Worm (Caenorhabditis elegans) whole organism, L4 larva: Measurements from ENCODE around the gene ZK353.10.

Experiments used
- D1046.2 ChIP-seq: fragments of 200-800 bp; sonication (Bioruptor generic); IDR thresholded peaks from 2 replicates; pipeline ENCODE4 v1.3.6; 2022; ENCODE audit warnings: missing genetic modification characterization, missing compliant biosample characterization
- F26F4.8 ChIP-seq: fragments of 200-800 bp; sonication (Bioruptor generic); conservative IDR thresholded peaks from 2 replicates; pipeline ENCODE4 v1.3.6; 2022; ENCODE audit warnings: missing genetic modification characterization, missing compliant biosample characterization
- R02D3.7 ChIP-seq: fragments of 150-350 bp; sonication (generic microtip); optimal IDR thresholded peaks from 3 replicates; lab custom pipeline; 2014; ENCODE audit warnings: missing biosample characterization, missing genetic modification characterization
- T20F7.1 ChIP-seq: fragments of 200-800 bp; sonication (Bioruptor generic); optimal IDR thresholded peaks from 2 replicates; lab custom pipeline; 2018; ENCODE audit warnings: mild to moderate bottlenecking, missing genetic modification characterization, missing compliant biosample characterization
- ZK337.2 ChIP-seq: fragments of 200-800 bp; sonication (Bioruptor generic); IDR thresholded peaks from 2 replicates; pipeline ENCODE4 v1.3.6; 2022; ENCODE audit warnings: missing genetic modification reagents, missing genetic modification characterization, missing compliant biosample characterization
- ceh-28 ChIP-seq: fragments of 150-350 bp; optimal IDR thresholded peaks from 2 replicates; lab custom pipeline; 2014; ENCODE audit warnings: missing biosample characterization, missing genetic modification reagents, missing genetic modification characterization
- ces-1 ChIP-seq: fragments of 150-350 bp; sonication (generic microtip); optimal IDR thresholded peaks from 4 replicates; lab custom pipeline; 2014; ENCODE audit warnings: missing biosample characterization, missing genetic modification reagents, missing genetic modification characterization
- dmd-6 ChIP-seq: fragments of 200-800 bp; sonication (Bioruptor generic); IDR thresholded peaks from 2 replicates; pipeline ENCODE4 v1.3.6; 2022; ENCODE audit warnings: missing genetic modification reagents, missing genetic modification characterization, missing compliant biosample characterization
- dmd-8 ChIP-seq: fragments of 200-800 bp; sonication (Bioruptor generic); IDR thresholded peaks from 2 replicates; pipeline ENCODE4 v1.3.6; 2022; ENCODE audit warnings: missing genetic modification characterization, missing compliant biosample characterization
- dmd-9 ChIP-seq: fragments of 200-800 bp; sonication (Bioruptor generic); IDR thresholded peaks from 2 replicates; pipeline ENCODE4 v1.3.6; 2022; ENCODE audit warnings: missing genetic modification reagents, missing genetic modification characterization, missing compliant biosample characterization
- fkh-10 ChIP-seq: fragments of 150-350 bp; optimal IDR thresholded peaks from 2 replicates; lab custom pipeline; 2014; ENCODE audit warnings: missing biosample characterization, missing genetic modification reagents, missing genetic modification characterization
- hif-1 ChIP-seq, 2 experiments: sonication (generic microtip); optimal IDR thresholded peaks; 2 replicates each; lab custom pipeline; 2016 to 2017; ENCODE audit warnings: missing compliant biosample characterization in 2 of 2, missing genetic modification characterization in 2 of 2, missing genetic modification reagents in 2 of 2, missing genotype in 2 of 2, mild to moderate bottlenecking in 1 of 2
- hlh-30 ChIP-seq: sonication (generic microtip); optimal IDR thresholded peaks from 2 replicates; lab custom pipeline; 2017; ENCODE audit warnings: antibody characterized with exemption, mild to moderate bottlenecking, missing genetic modification characterization, missing compliant biosample characterization; ENCODE audit not compliant: insufficient read depth
- jun-1 ChIP-seq: fragments of 150-350 bp; optimal IDR thresholded peaks from 2 replicates; lab custom pipeline; 2014; ENCODE audit warnings: missing biosample characterization, missing genetic modification reagents, missing genetic modification characterization
- lsy-2 ChIP-seq, 2 experiments: fragments of 150-350 bp in 1 of 2; sonication (generic microtip) in 1 of 2; optimal IDR thresholded peaks; 2 replicates each; lab custom pipeline; 2014 to 2017; ENCODE audit warnings: missing biosample characterization in 2 of 2, missing genetic modification characterization in 2 of 2
- madf-5 ChIP-seq, 2 experiments: fragments of 200-800 bp; sonication (Bioruptor generic); IDR thresholded peaks; 2 replicates each; pipeline ENCODE4 v1.3.6; 2022; ENCODE audit warnings: missing compliant biosample characterization in 2 of 2, missing genetic modification characterization in 2 of 2
- mdl-1 ChIP-seq, 2 experiments: fragments of 150-350 bp in 1 of 2; sonication (generic microtip) in 1 of 2; optimal IDR thresholded peaks; 2 replicates each; lab custom pipeline; 2014 to 2017; ENCODE audit warnings: missing biosample characterization in 2 of 2, missing genetic modification characterization in 2 of 2
- mep-1 ChIP-seq: fragments of 150-350 bp; sonication (generic microtip); optimal IDR thresholded peaks from 3 replicates; lab custom pipeline; 2014; ENCODE audit warnings: missing biosample characterization, missing genetic modification characterization
- mes-2 ChIP-seq: sonication (generic microtip); optimal IDR thresholded peaks from 2 replicates; lab custom pipeline; 2016; ENCODE audit warnings: missing genotype, mild to moderate bottlenecking, missing genetic modification characterization, missing compliant biosample characterization; ENCODE audit not compliant: poor library complexity, severe bottlenecking
- mxl-2 ChIP-seq: fragments of 200-800 bp; sonication (Bioruptor generic); conservative IDR thresholded peaks from 2 replicates; pipeline ENCODE4 v1.3.6; 2022; ENCODE audit warnings: missing genetic modification reagents, missing genetic modification characterization, missing compliant biosample characterization
- nhr-6 ChIP-seq: fragments of 150-350 bp; optimal IDR thresholded peaks from 2 replicates; lab custom pipeline; 2014; ENCODE audit warnings: missing biosample characterization, missing genetic modification characterization
- pqm-1 ChIP-seq: sonication (generic microtip); optimal IDR thresholded peaks from 2 replicates; lab custom pipeline; 2017; ENCODE audit warnings: missing biosample characterization, missing genetic modification characterization
- sdz-12 ChIP-seq: fragments of 200-800 bp; sonication (Bioruptor generic); optimal IDR thresholded peaks from 2 replicates; lab custom pipeline; 2018; ENCODE audit warnings: mild to moderate bottlenecking, missing genetic modification characterization, missing compliant biosample characterization
- snpc-1.2 ChIP-seq: fragments of 200-800 bp; sonication (Bioruptor generic); IDR thresholded peaks from 2 replicates; pipeline ENCODE4 v1.3.6; 2022; ENCODE audit warnings: missing genetic modification reagents, missing genetic modification characterization, missing compliant biosample characterization
- spr-3 ChIP-seq: fragments of 200-800 bp; sonication (Bioruptor generic); optimal IDR thresholded peaks from 2 replicates; lab custom pipeline; 2018; ENCODE audit warnings: mild to moderate bottlenecking, missing genetic modification characterization, missing compliant biosample characterization
- unc-130 ChIP-seq: sonication (generic microtip); optimal IDR thresholded peaks from 2 replicates; lab custom pipeline; 2016; ENCODE audit warnings: missing genetic modification reagents, missing genetic modification characterization, missing compliant biosample characterization
- unc-62 ChIP-seq, 3 experiments: fragments of 150-350 bp in 1 of 3; sonication (generic microtip); optimal IDR thresholded peaks in 2 of 3; peaks in 1 of 3; 1 replicate in 1 of 3; 2 replicates in 2 of 3; lab custom pipeline; 2014 to 2017; ENCODE audit warnings: missing biosample characterization in 3 of 3, missing genetic modification characterization in 3 of 3, missing genetic modification reagents in 3 of 3, missing genotype in 1 of 3
- zfp-3 ChIP-seq: fragments of 200-800 bp; sonication (Bioruptor generic); conservative IDR thresholded peaks from 2 replicates; pipeline ENCODE4 v1.3.6; 2022; ENCODE audit warnings: missing genetic modification reagents, missing genetic modification characterization, missing compliant biosample characterization
- zip-11 ChIP-seq: fragments of 200-800 bp; sonication (Bioruptor generic); IDR thresholded peaks from 2 replicates; pipeline ENCODE4 v1.3.6; 2022; ENCODE audit warnings: missing genetic modification characterization, missing compliant biosample characterization
- zip-2 ChIP-seq: fragments of 150-350 bp; optimal IDR thresholded peaks from 2 replicates; lab custom pipeline; 2014; ENCODE audit warnings: missing biosample characterization, missing genetic modification characterization

Gene ZK353.10

ce11 chrIII:8395685-8396084, 1.5 kb upstream of the ZK353.10 start, which contains the start of gene ZK353.3:
TSS of gene ZK353.3 (plus strand) at chrIII:8395985.
- no peak for TF ChIP-seq zip-2
- no peak for TF ChIP-seq mes-2 (tag; lab: Kevin White, UChicago)
- TF ChIP-seq jun-1 (tag; lab: Kevin White, UChicago): no peak
- no peak for TF ChIP-seq R02D3.7 (tag; lab: Kevin White, UChicago)
- no peak for TF ChIP-seq ZK337.2
- no peak for TF ChIP-seq unc-130

- TF ChIP-seq hlh-30 (tag; lab: Kevin White, UChicago) (peak; percentile 85), zip-11 (GFP tag; lab: Robert Waterston, UW) (no peak), ceh-28 (no peak), sdz-12 (no peak), dmd-6 (GFP tag; lab: Robert Waterston, UW) (peak; percentile 14; the same call in 1 of the 2 replicates), lsy-2 (tag; optimal IDR thresholded peaks at IDR 0.05; lab: Kevin White, UChicago) (peak; percentile 33 to 56), unc-62 (GFP tag; optimal IDR thresholded peaks at IDR 0.05 in 1 of 2; lab: Kevin White, UChicago) (peak in 1 of 2 experiments; percentile 4), unc-62 (tag; optimal IDR thresholded peaks at IDR 0.05; lab: Kevin White, UChicago) (no peak), fkh-10 (GFP tag; lab: Kevin White, UChicago) (peak; percentile 27), mdl-1 (tag; optimal IDR thresholded peaks at IDR 0.05; lab: Kevin White, UChicago) (peak in 1 of 2 experiments; percentile 28), madf-5 (GFP tag; IDR thresholded peaks at IDR 0.05; lab: Robert Waterston, UW) (no peak)
- TF ChIP-seq, all 104 proteins: peak for 6
These were observed 1.9 kb downstream of the ZK353.10 start for ce11 chrIII:8392307-8392706.

DNA sequence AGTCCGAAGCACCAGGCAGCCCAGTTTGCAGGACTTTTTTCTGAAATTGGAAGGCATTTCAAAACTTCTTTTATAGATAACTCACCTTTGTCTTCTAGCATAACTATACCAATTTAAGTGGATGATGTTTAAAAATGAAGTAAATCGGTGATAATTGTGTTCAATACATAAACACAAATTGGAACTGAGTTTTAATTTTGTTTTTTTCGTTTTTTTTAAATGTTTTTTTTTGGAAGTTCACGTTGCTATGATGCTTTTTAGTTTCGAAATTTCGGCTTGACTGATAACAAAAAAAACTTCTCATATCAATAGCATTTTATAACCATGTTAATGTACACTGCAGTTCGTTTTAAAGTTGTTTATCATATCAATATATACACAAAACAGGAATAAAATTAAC, 4.7 kb downstream of the ZK353.10 start, which contains the start of gene ZK353.4:
TSS of gene ZK353.4 (minus strand) at position 101 of the 400 bp plus-strand sequence.
- no peak for TF ChIP-seq mxl-2 (GFP tag; lab: Robert Waterston, UW)
- no peak for TF ChIP-seq dmd-8 (GFP tag; lab: Robert Waterston, UW)

- TF ChIP-seq D1046.2 (GFP tag; lab: Robert Waterston, UW): no peak
- TF ChIP-seq mep-1 (tag; lab: Kevin White, UChicago): no peak
- TF ChIP-seq pqm-1: no peak
- no peak for TF ChIP-seq dmd-9
- no peak for TF ChIP-seq F26F4.8 (GFP tag; lab: Robert Waterston, UW)
- TF ChIP-seq nhr-6 (tag; lab: Kevin White, UChicago): no peak
- TF ChIP-seq ces-1: no peak
- TF ChIP-seq spr-3 (GFP tag; lab: Kevin White, UChicago): no peak
- no peak for TF ChIP-seq zfp-3 (GFP tag; lab: Robert Waterston, UW)
- TF ChIP-seq mdl-1 (tag; optimal IDR thresholded peaks at IDR 0.05; lab: Kevin White, UChicago): no peak
- no peak for TF ChIP-seq mxl-2 (GFP tag; lab: Robert Waterston, UW)
- no peak for TF ChIP-seq snpc-1.2 (GFP tag; lab: Robert Waterston, UW)
These were observed 13.6 kb downstream of the ZK353.10 start, which contains the start of gene R05D3.12 for ce11 chrIII:8380645-8381044. TSS of gene R05D3.12 (plus strand) at chrIII:8380945.

DNA sequence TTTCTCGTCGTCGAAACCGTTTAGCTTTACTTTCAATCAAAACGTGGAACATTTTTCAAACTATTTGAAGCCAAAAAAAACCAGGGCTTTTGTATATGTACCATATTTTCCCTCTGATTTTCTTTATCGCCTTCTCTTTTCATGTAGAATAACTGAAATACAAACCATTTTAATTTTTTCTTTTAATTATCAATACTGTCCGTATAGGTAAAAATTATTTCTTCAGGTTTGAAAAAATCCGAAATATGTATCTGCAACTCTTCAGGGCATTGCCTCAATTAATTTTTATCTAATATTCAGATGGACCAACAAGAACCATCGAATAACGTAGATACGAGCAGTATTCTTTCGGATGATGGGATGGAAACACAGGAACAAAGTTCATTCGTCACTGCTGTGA, 19.2 kb downstream of the ZK353.10 start, which contains the start of gene met-2:
TSS of gene met-2 (plus strand) at position 301 of the 400 bp plus-strand sequence.
- TF ChIP-seq hif-1 (tag; optimal IDR thresholded peaks at IDR 0.05; lab: Kevin White, UChicago) (no peak), mep-1 (tag; lab: Kevin White, UChicago) (peak; percentile 2), ceh-28 (no peak), T20F7.1 (peak; percentile 39)
